Worm (Caenorhabditis elegans) whole organism, L3 larva: ENCODE measurements around the gene F49E12.10.
A peak's percentile ranks its signal among the peaks of the same experiment; 100 is the strongest.

Source experiments
- ZK546.5 ChIP-seq: sonication (generic microtip); optimal IDR thresholded peaks from 2 replicates; lab custom pipeline; 2017; ENCODE audit warnings: missing biosample characterization, missing genetic modification characterization
- ceh-82 ChIP-seq: fragments of 150-350 bp; optimal IDR thresholded peaks from 2 replicates; lab custom pipeline; 2014; ENCODE audit warnings: missing biosample characterization, missing genetic modification characterization
- egl-5 ChIP-seq: fragments of 150-350 bp; optimal IDR thresholded peaks from 2 replicates; lab custom pipeline; 2017; ENCODE audit warnings: missing biosample characterization, missing genetic modification reagents, missing genetic modification characterization, inconsistent platforms
- elt-1 ChIP-seq: fragments of 150-350 bp; optimal IDR thresholded peaks from 2 replicates; lab custom pipeline; 2014; ENCODE audit warnings: missing biosample characterization, missing genetic modification characterization
- elt-3 ChIP-seq, 3 experiments: fragments of 150-350 bp in 1 of 3; sonication (generic microtip) in 2 of 3; optimal IDR thresholded peaks; 2 replicates in 2 of 3; 4 replicates in 1 of 3; lab custom pipeline; 2014 to 2017; ENCODE audit warnings: missing biosample characterization in 3 of 3, missing genetic modification characterization in 3 of 3
- lsy-12 ChIP-seq: sonication (generic microtip); optimal IDR thresholded peaks from 2 replicates; lab custom pipeline; 2016; ENCODE audit warnings: mild to moderate bottlenecking, missing genetic modification characterization, missing compliant biosample characterization
- mdl-1 ChIP-seq: fragments of 150-350 bp; optimal IDR thresholded peaks from 2 replicates; lab custom pipeline; 2014; ENCODE audit warnings: missing biosample characterization, missing genetic modification characterization
- nhr-11 ChIP-seq: fragments of 150-350 bp; optimal IDR thresholded peaks from 2 replicates; lab custom pipeline; 2014; ENCODE audit warnings: missing biosample characterization, missing genetic modification characterization
- nhr-237 ChIP-seq: fragments of 150-350 bp; optimal IDR thresholded peaks from 2 replicates; lab custom pipeline; 2014; ENCODE audit warnings: missing biosample characterization, missing genetic modification characterization
- nhr-25 ChIP-seq: sonication (generic microtip); optimal IDR thresholded peaks from 2 replicates; lab custom pipeline; 2017; ENCODE audit warnings: missing biosample characterization, missing genetic modification characterization
- pha-4 ChIP-seq: fragments of 150-350 bp; optimal IDR thresholded peaks from 2 replicates; lab custom pipeline; 2014; ENCODE audit warnings: missing biosample characterization, missing genetic modification reagents, missing genetic modification characterization
- pqm-1 ChIP-seq: fragments of 150-350 bp; optimal IDR thresholded peaks from 2 replicates; lab custom pipeline; 2017; ENCODE audit warnings: missing biosample characterization, missing genetic modification characterization, inconsistent platforms
- tbx-2 ChIP-seq: sonication (generic microtip); optimal IDR thresholded peaks from 2 replicates; lab custom pipeline; 2016; ENCODE audit warnings: mild to moderate bottlenecking, missing genetic modification characterization, missing compliant biosample characterization
- unc-39 ChIP-seq: sonication (generic microtip); optimal IDR thresholded peaks from 4 replicates; lab custom pipeline; 2017; ENCODE audit warnings: missing biosample characterization, missing genetic modification characterization

- TF ChIP-seq nhr-237 (tag; lab: Kevin White, UChicago), result no peak
- TF ChIP-seq lsy-12 (tag; lab: Kevin White, UChicago), result no peak
- TF ChIP-seq mdl-1 (tag; lab: Kevin White, UChicago), result no peak
- TF ChIP-seq pqm-1 (tag; lab: Kevin White, UChicago), result no peak
- TF ChIP-seq nhr-25 (tag; lab: Kevin White, UChicago), result no peak
- TF ChIP-seq nhr-11 (tag; lab: Kevin White, UChicago), result no peak
- TF ChIP-seq unc-39, result no peak
- TF ChIP-seq ceh-82 (tag; lab: Kevin White, UChicago), result no peak
- peak; percentile 70 for TF ChIP-seq elt-1 (tag; lab: Kevin White, UChicago)
- no peak for TF ChIP-seq ZK546.5 (tag; lab: Kevin White, UChicago)
- no peak for TF ChIP-seq elt-3 (tag; optimal IDR thresholded peaks at IDR 0.05; lab: Kevin White, UChicago)
- TF ChIP-seq egl-5 (tag; lab: Kevin White, UChicago), result no peak
- TF ChIP-seq tbx-2, result no peak
- no peak for TF ChIP-seq pha-4
Observed at ce11 chrII:8354233-8354750, 36.6 kb upstream of the F49E12.10 start, which contains the start of gene C26D10.6.
